Fruit fly (Drosophila melanogaster) whole organism, embryonic: ENCODE results near the gene CG43922.

ENCODE experiments used
- CG10147 ChIP-seq: fragments of 200-800 bp; sonication (Bioruptor generic); optimal IDR thresholded peaks from 2 replicates; lab custom pipeline; 2019; ENCODE audit warnings: missing biosample characterization, mild to moderate bottlenecking, missing genetic modification characterization, moderate library complexity
- CG10565 ChIP-seq: fragments of 200-800 bp; sonication (Bioruptor generic); optimal IDR thresholded peaks from 3 replicates; lab custom pipeline; 2016; ENCODE audit warnings: missing biosample characterization, mild to moderate bottlenecking, missing genetic modification characterization
- CG11456 ChIP-seq: fragments of 200-800 bp; sonication (Bioruptor generic); IDR thresholded peaks from 3 replicates; pipeline ENCODE4 v1.3.6; 2022; ENCODE audit warnings: missing biosample characterization, missing genetic modification characterization
- CG17385 ChIP-seq: fragments of 200-800 bp; sonication (Bioruptor generic); optimal IDR thresholded peaks from 3 replicates; lab custom pipeline; 2018; ENCODE audit warnings: missing biosample characterization, mild to moderate bottlenecking, missing genetic modification characterization
- CG2116 ChIP-seq: fragments of 200-800 bp; sonication (Bioruptor generic); optimal IDR thresholded peaks from 3 replicates; lab custom pipeline; 2018; ENCODE audit warnings: missing biosample characterization, mild to moderate bottlenecking, missing genetic modification characterization
- CG2129 ChIP-seq: fragments of 200-800 bp; sonication (Bioruptor generic); IDR thresholded peaks from 2 replicates; pipeline ENCODE4 v1.3.6; 2022; ENCODE audit warnings: missing biosample characterization, missing genetic modification characterization; ENCODE audit not compliant: partially characterized antibody
- CG2199 ChIP-seq: fragments of 200-800 bp; sonication (Bioruptor generic); IDR thresholded peaks from 3 replicates; pipeline ENCODE4 v1.3.6; 2022; ENCODE audit warnings: missing biosample characterization, missing genetic modification characterization
- CG3065 ChIP-seq: fragments of 200-800 bp; sonication (Bioruptor generic); optimal IDR thresholded peaks from 2 replicates; lab custom pipeline; 2016; ENCODE audit warnings: missing biosample characterization, missing genetic modification characterization
- CG33213 ChIP-seq: fragments of 200-800 bp; sonication (Bioruptor generic); optimal IDR thresholded peaks from 3 replicates; lab custom pipeline; 2016; ENCODE audit warnings: missing biosample characterization, missing genetic modification characterization
- CG6254 ChIP-seq: fragments of 200-800 bp; sonication (Bioruptor generic); optimal IDR thresholded peaks from 3 replicates; lab custom pipeline; 2017; ENCODE audit warnings: mild to moderate bottlenecking, missing biosample characterization, missing genetic modification reagents, missing genetic modification characterization
- CG8359 ChIP-seq: fragments of 200-800 bp; sonication (Bioruptor generic); optimal IDR thresholded peaks from 2 replicates; lab custom pipeline; 2017; ENCODE audit warnings: missing biosample characterization, mild to moderate bottlenecking, missing genetic modification characterization, borderline replicate concordance
- CG9215 ChIP-seq: fragments of 200-800 bp; sonication (Bioruptor generic); IDR thresholded peaks from 2 replicates; pipeline ENCODE4 v1.3.6; 2022; ENCODE audit warnings: missing biosample characterization, missing genetic modification characterization
- CTCF ChIP-seq: fragments of 200-800 bp; sonication (Bioruptor generic); optimal IDR thresholded peaks from 2 replicates; lab custom pipeline; 2017; ENCODE audit warnings: missing biosample characterization, mild to moderate bottlenecking, missing genetic modification characterization, moderate library complexity
- Dad ChIP-seq: fragments of 200-800 bp; sonication (Bioruptor generic); optimal IDR thresholded peaks from 3 replicates; lab custom pipeline; 2016; ENCODE audit warnings: missing biosample characterization, missing genetic modification characterization
- Dip3 ChIP-seq: fragments of 200-800 bp; sonication (Bioruptor generic); optimal IDR thresholded peaks from 3 replicates; lab custom pipeline; 2016; ENCODE audit warnings: missing biosample characterization, missing genetic modification characterization
- Drgx ChIP-seq: fragments of 200-800 bp; sonication (Bioruptor generic); IDR thresholded peaks from 2 replicates; pipeline ENCODE4 v1.3.6; 2022; ENCODE audit warnings: missing biosample characterization, missing genetic modification characterization
- Jarid2 ChIP-seq: fragments of 200-800 bp; sonication (Bioruptor generic); optimal IDR thresholded peaks from 3 replicates; lab custom pipeline; 2017; ENCODE audit warnings: mild to moderate bottlenecking, missing biosample characterization, missing genetic modification reagents, missing genetic modification characterization
- Med ChIP-seq: fragments of 200-800 bp; sonication (Bioruptor generic); peaks from one replicate; lab custom pipeline; 2016; ENCODE audit warnings: missing biosample characterization, missing genetic modification characterization, mild to moderate bottlenecking, inconsistent platforms, moderate library complexity
- Oaz ChIP-seq: fragments of 200-800 bp; sonication (Bioruptor generic); IDR thresholded peaks from 2 replicates; pipeline ENCODE4 v1.3.6; 2022; ENCODE audit warnings: missing biosample characterization, missing genetic modification characterization
- Spps ChIP-seq: fragments of 200-800 bp; sonication (Bioruptor generic); optimal IDR thresholded peaks from 2 replicates; lab custom pipeline; 2018; ENCODE audit warnings: missing biosample characterization, mild to moderate bottlenecking, missing genetic modification characterization
- Stat92E ChIP-seq, 3 experiments: fragments of >200 bp in 2 of 3; fragments of 200-800 bp in 1 of 3; sonication (Bioruptor generic) in 1 of 3; optimal IDR thresholded peaks; 2 replicates each; lab custom pipeline; 2017 to 2019; ENCODE audit warnings: missing biosample characterization in 3 of 3, missing genetic modification characterization in 3 of 3, mild to moderate bottlenecking in 1 of 3, moderate library complexity in 1 of 3
- ac ChIP-seq: fragments of 200-800 bp; sonication (Bioruptor generic); optimal IDR thresholded peaks from 3 replicates; lab custom pipeline; 2017; ENCODE audit warnings: missing biosample characterization, mild to moderate bottlenecking, missing genetic modification characterization
- aop ChIP-seq: fragments of 200-800 bp; sonication (Bioruptor generic); IDR thresholded peaks from 2 replicates; pipeline ENCODE4 v1.3.6; 2022; ENCODE audit warnings: missing biosample characterization, missing genetic modification characterization
- ap ChIP-seq: fragments of 200-800 bp; sonication (Bioruptor generic); IDR thresholded peaks from 2 replicates; pipeline ENCODE4 v1.3.6; 2022; ENCODE audit warnings: missing biosample characterization, missing genetic modification characterization
- cas ChIP-seq: fragments of 200-800 bp; sonication (Bioruptor generic); IDR thresholded peaks from 2 replicates; pipeline ENCODE4 v1.3.6; 2022; ENCODE audit warnings: missing biosample characterization, missing genetic modification characterization
- cg ChIP-seq: fragments of 200-800 bp; sonication (Bioruptor generic); optimal IDR thresholded peaks from 3 replicates; lab custom pipeline; 2019; ENCODE audit warnings: missing biosample characterization, mild to moderate bottlenecking, missing genetic modification characterization, moderate library complexity
- dpn ChIP-seq, 2 experiments: fragments of 200-800 bp; sonication (Bioruptor generic); optimal IDR thresholded peaks; 3 replicates each; lab custom pipeline; 2016; ENCODE audit warnings: missing biosample characterization in 2 of 2, missing genetic modification characterization in 2 of 2
- fru ChIP-seq: fragments of >200 bp; optimal IDR thresholded peaks from 2 replicates; lab custom pipeline; 2017
- gcm2 ChIP-seq: fragments of 200-800 bp; sonication (Bioruptor generic); optimal IDR thresholded peaks from 2 replicates; lab custom pipeline; 2016; ENCODE audit warnings: missing biosample characterization, missing genetic modification characterization
- knrl ChIP-seq: fragments of 200-800 bp; sonication (Bioruptor generic); IDR thresholded peaks from 3 replicates; pipeline ENCODE4 v1.3.6; 2022; ENCODE audit warnings: missing biosample characterization, missing genetic modification characterization; ENCODE audit not compliant: partially characterized antibody
- lov ChIP-seq, 2 experiments: fragments of 200-800 bp in 1 of 2; fragments of >200 bp in 1 of 2; sonication (Bioruptor generic) in 1 of 2; IDR thresholded peaks in 1 of 2; optimal IDR thresholded peaks in 1 of 2; 2 replicates in 1 of 2; 3 replicates in 1 of 2; pipeline versions ENCODE4 v1.3.6 to Lab custom; 2017 to 2022; ENCODE audit warnings: missing biosample characterization in 1 of 2, missing genetic modification characterization in 1 of 2
- luna ChIP-seq: fragments of 200-800 bp; sonication (Bioruptor generic); optimal IDR thresholded peaks from 2 replicates; lab custom pipeline; 2016; ENCODE audit warnings: missing biosample characterization, missing genetic modification characterization
- nerfin-1 ChIP-seq: fragments of 200-800 bp; sonication (Bioruptor generic); optimal IDR thresholded peaks from 3 replicates; lab custom pipeline; 2019; ENCODE audit warnings: missing biosample characterization, mild to moderate bottlenecking, missing genetic modification characterization, moderate library complexity
- sens-2 ChIP-seq: fragments of 200-800 bp; sonication (Bioruptor generic); IDR thresholded peaks from 2 replicates; pipeline ENCODE4 v1.3.6; 2022; ENCODE audit warnings: missing biosample characterization, missing genetic modification characterization
- seq ChIP-seq: fragments of 200-800 bp; sonication (Bioruptor generic); IDR thresholded peaks from 2 replicates; pipeline ENCODE4 v1.3.6; 2022; ENCODE audit warnings: missing biosample characterization, missing genetic modification characterization
- tap ChIP-seq: fragments of 200-800 bp; optimal IDR thresholded peaks from 3 replicates; lab custom pipeline; 2019; ENCODE audit warnings: missing biosample characterization, mild to moderate bottlenecking, missing genetic modification characterization, moderate library complexity
- zfh2 ChIP-seq: fragments of 200-800 bp; sonication (Bioruptor generic); optimal IDR thresholded peaks from 2 replicates; lab custom pipeline; 2016; ENCODE audit warnings: missing biosample characterization, missing genetic modification characterization

CG43922 gene

dm6 chr2L:6280328-6280727, 28.2 kb downstream of the CG43922 start (continued):
- TF ChIP-seq ac (GFP tag; lab: Kevin White, UChicago) (no peak), gcm2 (no peak), CG6254 (GFP tag; lab: Kevin White, UChicago) (peak; percentile 23), CG10147 (peak; percentile 54), CG17385 (GFP tag; lab: Kevin White, UChicago) (peak; percentile 55), fru (lab: Kevin White, UChicago) (no peak), CG33213 (GFP tag; lab: Kevin White, UChicago) (no peak), cas (GFP tag; lab: Robert Waterston, UW) (no peak), CG11456 (GFP tag; lab: Robert Waterston, UW) (peak; percentile 69; the same call in 2 of the 3 replicates), ap (GFP tag; lab: Robert Waterston, UW) (peak; percentile 57; the same call in 1 of the 2 replicates), Stat92E (GFP tag; optimal IDR thresholded peaks at IDR 0.05; lab: Kevin White, UChicago) (no peak), Oaz (GFP tag; lab: Robert Waterston, UW) (peak; percentile 33; the same call in 1 of the 2 replicates), seq (GFP tag; lab: Robert Waterston, UW) (peak; percentile 75), zfh2 (GFP tag; lab: Kevin White, UChicago) (no peak), dpn (GFP tag; optimal IDR thresholded peaks at IDR 0.05; lab: Kevin White, UChicago) (peak; percentile 43 to 59), cg (GFP tag; lab: Kevin White, UChicago) (no peak), Spps (tag; lab: Kevin White, UChicago) (peak; percentile 55), CG9215 (GFP tag; lab: Robert Waterston, UW) (no peak), Dad (GFP tag; lab: Kevin White, UChicago) (peak; percentile 9), tap (tag; lab: Kevin White, UChicago) (peak; percentile 63), Dip3 (GFP tag; lab: Kevin White, UChicago) (no peak), CG10565 (no peak), CG3065 (peak; percentile 30), CG2116 (GFP tag; lab: Kevin White, UChicago) (peak; percentile 3), nerfin-1 (tag; lab: Kevin White, UChicago) (peak; percentile 52), knrl (GFP tag; lab: Robert Waterston, UW) (no peak), Jarid2 (GFP tag; lab: Kevin White, UChicago) (peak; percentile 9), CG2129 (no peak), luna (no peak), CG2199 (GFP tag; lab: Robert Waterston, UW) (0 out of 3 replicates have a peak, but pooled peaks have one; percentile 68)

dm6 chr2L:6276815-6277214, 31.7 kb downstream of the CG43922 start:
- TF ChIP-seq Drgx (GFP tag; lab: Robert Waterston, UW) (0 out of 2 replicates have a peak, but pooled peaks have one; percentile 9), CTCF (no peak), Med (peak; percentile 13)
- TF ChIP-seq, all 482 proteins: peak for 2

dm6 chr2L:6275981-6276380, 32.6 kb downstream of the CG43922 start:
- no peak for TF ChIP-seq lov (optimal IDR thresholded peaks at IDR 0.05; lab: Kevin White, UChicago)
- TF ChIP-seq lov (GFP tag; IDR thresholded peaks at IDR 0.05; lab: Robert Waterston, UW) = 0 out of 3 replicates have a peak, but pooled peaks have one; percentile 18
- no peak for TF ChIP-seq CG3065
- TF ChIP-seq sens-2 = no peak
- TF ChIP-seq CG8359 (GFP tag; lab: Kevin White, UChicago) = peak; percentile 92
- TF ChIP-seq aop (GFP tag; lab: Robert Waterston, UW) = no peak
